Worm (Caenorhabditis elegans) whole organism, early embryonic: Measurements from ENCODE around the gene unc-25.

Experiments
- B0310.2 ChIP-seq: sonication (generic microtip); optimal IDR thresholded peaks from 2 replicates; lab custom pipeline; 2016; ENCODE audit warnings: mild to moderate bottlenecking, missing genetic modification characterization, missing compliant biosample characterization
- F13C5.2 ChIP-seq: sonication (generic microtip); optimal IDR thresholded peaks from 2 replicates; lab custom pipeline; 2017; ENCODE audit warnings: mild to moderate bottlenecking, missing genetic modification characterization, inconsistent platforms, missing compliant biosample characterization
- aly-1 ChIP-seq: sonication (generic microtip); optimal IDR thresholded peaks from 2 replicates; lab custom pipeline; 2016; ENCODE audit warnings: missing genetic modification characterization, missing compliant biosample characterization
- ama-1 ChIP-seq: fragments of 150-350 bp; optimal IDR thresholded peaks from 2 replicates; lab custom pipeline; 2014
- ceh-13 ChIP-seq: fragments of 200-800 bp; sonication (Bioruptor generic); optimal IDR thresholded peaks from 2 replicates; lab custom pipeline; 2018; ENCODE audit warnings: mild to moderate bottlenecking, missing genetic modification characterization, missing compliant biosample characterization
- ceh-36 ChIP-seq: sonication (generic microtip); optimal IDR thresholded peaks from 2 replicates; lab custom pipeline; 2016; ENCODE audit warnings: missing genetic modification characterization, inconsistent platforms, missing compliant biosample characterization
- ets-7 ChIP-seq: sonication (generic microtip); optimal IDR thresholded peaks from 2 replicates; lab custom pipeline; 2016; ENCODE audit warnings: missing genotype, missing genetic modification characterization, missing compliant biosample characterization
- flt-1 ChIP-seq: fragments of 200-800 bp; sonication (Bioruptor generic); IDR thresholded peaks from 2 replicates; pipeline ENCODE4 v1.3.6; 2022; ENCODE audit warnings: missing genetic modification characterization, missing compliant biosample characterization
- hmbx-1 ChIP-seq: sonication (generic microtip); optimal IDR thresholded peaks from 2 replicates; lab custom pipeline; 2016; ENCODE audit warnings: mild to moderate bottlenecking, missing genetic modification characterization, missing compliant biosample characterization
- hmg-4 ChIP-seq: fragments of 200-800 bp; sonication (Bioruptor generic); optimal IDR thresholded peaks from 2 replicates; lab custom pipeline; 2018; ENCODE audit warnings: mild to moderate bottlenecking, missing genetic modification characterization, missing compliant biosample characterization
- hnd-1 ChIP-seq: sonication (generic microtip); optimal IDR thresholded peaks from 2 replicates; lab custom pipeline; 2016; ENCODE audit warnings: missing genetic modification characterization, missing compliant biosample characterization
- pes-1 ChIP-seq: fragments of 200-800 bp; sonication (Bioruptor generic); IDR thresholded peaks from 2 replicates; pipeline ENCODE4 v1.3.6; 2022; ENCODE audit warnings: missing genetic modification reagents, missing genetic modification characterization, missing compliant biosample characterization
- scrt-1 ChIP-seq: fragments of 200-800 bp; sonication (Bioruptor generic); IDR thresholded peaks from 2 replicates; pipeline ENCODE4 v1.3.6; 2022; ENCODE audit warnings: missing genetic modification characterization, missing compliant biosample characterization
- sea-1 ChIP-seq: fragments of 200-800 bp; sonication (Bioruptor generic); conservative IDR thresholded peaks from 2 replicates; pipeline ENCODE4 v1.3.6; 2022; ENCODE audit warnings: missing genetic modification characterization, missing compliant biosample characterization
- tbx-11 ChIP-seq: fragments of 200-800 bp; sonication (Bioruptor generic); IDR thresholded peaks from 2 replicates; pipeline ENCODE4 v1.3.6; 2022; ENCODE audit warnings: missing genetic modification characterization, missing compliant biosample characterization
- tbx-37 ChIP-seq: fragments of 200-800 bp; sonication (Bioruptor generic); conservative IDR thresholded peaks from 2 replicates; pipeline ENCODE4 v1.3.6; 2022; ENCODE audit warnings: missing genetic modification reagents, missing genetic modification characterization, missing compliant biosample characterization
- tra-4 ChIP-seq: sonication (generic microtip); optimal IDR thresholded peaks from 2 replicates; lab custom pipeline; 2017; ENCODE audit warnings: missing genetic modification characterization, missing compliant biosample characterization

Gene unc-25

ce11 chrIII:12942307-12942706 is at the start of gene unc-25:
Gene unc-25 (plus strand): TSS chrIII:12942651.
- TF ChIP-seq hnd-1 (tag; lab: Kevin White, UChicago) (no peak), scrt-1 (no peak), ceh-36 (tag; lab: Kevin White, UChicago) (no peak), ceh-13 (GFP tag; lab: Kevin White, UChicago) (no peak), hmbx-1 (no peak), pes-1 (GFP tag; lab: Robert Waterston, UW) (no peak)

DNA sequence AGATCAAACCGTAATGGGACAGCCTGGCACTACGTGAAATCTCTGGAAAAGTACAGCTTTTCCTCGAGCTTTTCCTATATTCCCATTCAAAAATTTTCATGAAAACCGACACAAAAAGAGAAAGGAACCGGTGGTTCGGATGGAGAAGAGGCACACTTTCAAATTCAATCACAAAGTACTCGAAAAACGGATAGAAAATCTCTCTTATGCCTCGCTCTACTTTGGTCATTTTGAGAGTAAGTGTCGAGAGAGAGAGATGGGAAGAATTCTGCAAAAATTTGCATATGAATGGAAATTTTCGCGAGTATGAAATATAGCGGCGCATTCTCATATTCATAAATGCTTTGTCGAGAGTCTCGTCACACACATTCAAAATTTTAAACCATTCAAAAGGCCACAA is 49.7 kb upstream of the unc-25 start:
- TF ChIP-seq ceh-13 (GFP tag; lab: Kevin White, UChicago) (no peak), ceh-36 (tag; lab: Kevin White, UChicago) (no peak), sea-1 (GFP tag; lab: Robert Waterston, UW) (no peak), tra-4 (tag; lab: Kevin White, UChicago) (no peak)

- no peak for TF ChIP-seq ets-7 (tag; lab: Kevin White, UChicago)
- no peak for TF ChIP-seq hnd-1 (tag; lab: Kevin White, UChicago)
- no peak for TF ChIP-seq pes-1 (GFP tag; lab: Robert Waterston, UW)
- 0 out of 2 replicates have a peak, but pooled peaks have one; percentile 44 for TF ChIP-seq tbx-11 (GFP tag; lab: Robert Waterston, UW)
- peak; percentile 52; the same call in 1 of the 2 replicates for TF ChIP-seq sea-1 (GFP tag; lab: Robert Waterston, UW)
- TF ChIP-seq tra-4 (tag; lab: Kevin White, UChicago), result no peak
- no peak for TF ChIP-seq ceh-13 (GFP tag; lab: Kevin White, UChicago)
- 0 out of 2 replicates have a peak, but pooled peaks have one; percentile 48 for TF ChIP-seq flt-1 (GFP tag; lab: Robert Waterston, UW)
- peak; percentile 64 for TF ChIP-seq hmg-4 (GFP tag; lab: Kevin White, UChicago)
- TF ChIP-seq B0310.2, result no peak
These were observed 48.2 kb upstream of the unc-25 start for ce11 chrIII:12894207-12894606.

DNA sequence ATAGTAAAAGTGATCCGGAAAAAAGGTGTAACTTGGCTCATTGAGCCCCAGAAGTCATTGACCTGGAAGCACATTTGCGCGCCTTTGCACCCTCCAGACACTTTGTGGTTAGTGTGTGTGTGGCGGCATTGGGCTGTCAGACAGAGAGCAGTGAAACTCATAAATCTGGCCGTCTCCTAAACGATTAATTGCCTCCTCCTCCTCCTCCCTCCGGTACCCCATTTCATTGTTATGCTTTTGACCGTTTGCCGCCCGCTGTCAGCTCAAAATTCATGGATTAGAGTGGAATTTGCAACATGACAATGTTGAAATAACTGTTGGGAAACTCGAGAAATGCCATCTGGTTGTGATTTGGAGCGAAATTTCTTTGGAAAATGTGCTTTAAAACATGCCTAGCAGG is 38.4 kb upstream of the unc-25 start:
- no peak for TF ChIP-seq scrt-1
- TF ChIP-seq aly-1, result no peak
- no peak for TF ChIP-seq pes-1 (GFP tag; lab: Robert Waterston, UW)
- TF ChIP-seq F13C5.2, result no peak
- TF ChIP-seq hmg-4 (GFP tag; lab: Kevin White, UChicago), result no peak

ce11 chrIII:12904987-12905541 is 37.4 kb upstream of the unc-25 start, which contains the start of gene cox-5A:
Gene cox-5A (plus strand): TSS chrIII:12905491.
- TF ChIP-seq ets-7 (tag; lab: Kevin White, UChicago), result peak; percentile 50
- TF ChIP-seq hmbx-1, result no peak
- peak; percentile 65 for TF ChIP-seq B0310.2
- TF ChIP-seq hmg-4 (GFP tag; lab: Kevin White, UChicago), result peak; percentile 64
- peak; percentile 28; the same call in 1 of the 2 replicates for TF ChIP-seq flt-1 (GFP tag; lab: Robert Waterston, UW)
- peak; percentile 90 for TF ChIP-seq F13C5.2
- no peak for TF ChIP-seq scrt-1
- no peak for TF ChIP-seq tbx-37
- TF ChIP-seq sea-1 (GFP tag; lab: Robert Waterston, UW), result no peak
- 0 out of 2 replicates have a peak, but pooled peaks have one; percentile 41 for TF ChIP-seq pes-1 (GFP tag; lab: Robert Waterston, UW)
- peak; percentile 18 for TF ChIP-seq hnd-1 (tag; lab: Kevin White, UChicago)

ce11 chrIII:12906611-12907037 is 35.8 kb upstream of the unc-25 start:
- no peak for TF ChIP-seq flt-1 (GFP tag; lab: Robert Waterston, UW)
- TF ChIP-seq tbx-37, result no peak
- no peak for TF ChIP-seq tra-4 (tag; lab: Kevin White, UChicago)
- no peak for TF ChIP-seq ceh-13 (GFP tag; lab: Kevin White, UChicago)
- TF ChIP-seq pes-1 (GFP tag; lab: Robert Waterston, UW), result no peak
- no peak for TF ChIP-seq aly-1
- no peak for TF ChIP-seq sea-1 (GFP tag; lab: Robert Waterston, UW)
- no peak for TF ChIP-seq hmbx-1
- TF ChIP-seq hmg-4 (GFP tag; lab: Kevin White, UChicago), result no peak
- no peak for TF ChIP-seq ceh-36 (tag; lab: Kevin White, UChicago)
- no peak for TF ChIP-seq tbx-11 (GFP tag; lab: Robert Waterston, UW)

DNA sequence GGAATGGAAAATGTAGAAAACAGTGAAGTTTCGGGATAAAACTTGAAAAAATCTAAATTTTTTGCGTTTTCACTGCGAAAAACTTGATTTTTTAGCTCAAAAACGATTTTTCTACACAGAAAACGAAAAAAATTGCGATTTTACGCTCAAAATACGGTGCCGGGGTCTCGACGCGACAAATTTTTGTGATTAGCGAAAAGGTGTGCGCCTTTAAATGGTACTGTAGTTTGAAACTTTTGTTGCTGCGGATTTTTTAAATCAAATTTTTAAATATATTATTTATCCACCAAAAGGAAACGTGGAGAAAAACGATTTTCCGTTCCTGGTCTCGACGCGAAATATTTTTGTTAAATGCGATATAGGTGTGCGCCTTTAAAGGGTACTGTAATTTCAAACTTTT is 35.2 kb upstream of the unc-25 start:
- TF ChIP-seq ets-7 (tag; lab: Kevin White, UChicago), result no peak

- TF ChIP-seq ceh-36 (tag; lab: Kevin White, UChicago) (no peak), tbx-37 (no peak), pes-1 (GFP tag; lab: Robert Waterston, UW) (no peak), flt-1 (GFP tag; lab: Robert Waterston, UW) (no peak), F13C5.2 (no peak), hmbx-1 (no peak), hmg-4 (GFP tag; lab: Kevin White, UChicago) (no peak), aly-1 (no peak), B0310.2 (no peak), tbx-11 (GFP tag; lab: Robert Waterston, UW) (no peak), sea-1 (GFP tag; lab: Robert Waterston, UW) (no peak), ceh-13 (GFP tag; lab: Kevin White, UChicago) (no peak), hnd-1 (tag; lab: Kevin White, UChicago) (no peak), ama-1 (lab: Kevin White, UChicago) (no peak), tra-4 (tag; lab: Kevin White, UChicago) (no peak)
These were observed 32.1 kb upstream of the unc-25 start, which contains the start of gene flp-14 for ce11 chrIII:12910365-12910764. Gene flp-14 (plus strand): TSS chrIII:12910510.
